Worm (Caenorhabditis elegans) whole organism, midembryonic: ENCODE measurements around the gene T16G1.3.
A peak's percentile ranks its signal among the peaks of the same experiment; 100 is the strongest.

Experiments
- T22C8.4 ChIP-seq: fragments of 200-800 bp; sonication (Bioruptor generic); IDR thresholded peaks from 2 replicates; pipeline ENCODE4 v1.3.6; 2022; ENCODE audit warnings: missing genetic modification characterization, missing compliant biosample characterization
- cog-1 ChIP-seq: sonication (generic microtip); optimal IDR thresholded peaks from 2 replicates; lab custom pipeline; 2016; ENCODE audit warnings: missing genetic modification characterization, missing compliant biosample characterization
- flt-1 ChIP-seq: fragments of 200-800 bp; sonication (Bioruptor generic); IDR thresholded peaks from 2 replicates; pipeline ENCODE4 v1.3.6; 2022; ENCODE audit warnings: missing genetic modification characterization, missing compliant biosample characterization
- klf-2 ChIP-seq: fragments of 200-800 bp; sonication (Bioruptor generic); conservative IDR thresholded peaks from 2 replicates; pipeline ENCODE4 v1.3.6; 2022; ENCODE audit warnings: missing genetic modification reagents, missing genetic modification characterization, missing compliant biosample characterization
- med-1 ChIP-seq: sonication (generic microtip); optimal IDR thresholded peaks from 2 replicates; lab custom pipeline; 2017; ENCODE audit warnings: missing genetic modification characterization, mild to moderate bottlenecking, missing compliant biosample characterization, antibody characterized with exemption, missing genetic modification reagents; ENCODE audit not compliant: insufficient read depth
- ref-1 ChIP-seq: fragments of 200-800 bp; sonication (Bioruptor generic); conservative IDR thresholded peaks from 2 replicates; pipeline ENCODE4 v1.3.6; 2022; ENCODE audit warnings: missing genetic modification reagents, missing genetic modification characterization, missing compliant biosample characterization
- tab-1 ChIP-seq: fragments of 200-800 bp; sonication (Bioruptor generic); IDR thresholded peaks from 2 replicates; pipeline ENCODE4 v1.3.6; 2022; ENCODE audit warnings: missing genetic modification characterization, missing compliant biosample characterization
- ztf-23 ChIP-seq: fragments of 200-800 bp; sonication (Bioruptor generic); IDR thresholded peaks from 2 replicates; pipeline ENCODE4 v1.3.6; 2022; ENCODE audit warnings: missing genetic modification reagents, missing genetic modification characterization, missing compliant biosample characterization
- ztf-29 ChIP-seq: fragments of 200-800 bp; sonication (Bioruptor generic); IDR thresholded peaks from 2 replicates; pipeline ENCODE4 v1.3.6; 2022; ENCODE audit warnings: missing genetic modification reagents, missing genetic modification characterization, missing compliant biosample characterization

The T16G1.3 gene

ce11 chrV:12944229-12944628 is at the start of gene T16G1.3:
Gene T16G1.3 (minus strand): TSS chrV:12944329.
- TF ChIP-seq T22C8.4 (GFP tag; lab: Robert Waterston, UW) (no peak), tab-1 (no peak), klf-2 (GFP tag; lab: Robert Waterston, UW) (no peak), ztf-29 (no peak), flt-1 (GFP tag; lab: Robert Waterston, UW) (no peak), ztf-23 (GFP tag; lab: Robert Waterston, UW) (no peak), med-1 (GFP tag; lab: Kevin White, UChicago) (no peak), cog-1 (tag; lab: Kevin White, UChicago) (no peak), ref-1 (GFP tag; lab: Robert Waterston, UW) (no peak)

ce11 chrV:12992891-12993290 is 48.8 kb upstream of the T16G1.3 start, which contains the start of the genes F15B9.11 and dsl-7:
Gene F15B9.11 (minus strand): TSS chrV:12992895.
Gene dsl-7 (plus strand): TSS chrV:12993150.
- TF ChIP-seq ztf-23 (GFP tag; lab: Robert Waterston, UW) (no peak), cog-1 (tag; lab: Kevin White, UChicago) (no peak), ztf-29 (no peak), flt-1 (GFP tag; lab: Robert Waterston, UW) (no peak), med-1 (GFP tag; lab: Kevin White, UChicago) (no peak), ref-1 (GFP tag; lab: Robert Waterston, UW) (no peak), klf-2 (GFP tag; lab: Robert Waterston, UW) (no peak), tab-1 (no peak), T22C8.4 (GFP tag; lab: Robert Waterston, UW) (no peak)

ce11 chrV:12988256-12988655 is 44.1 kb upstream of the T16G1.3 start, which contains the start of gene F15B9.8:
Gene F15B9.8 (plus strand): TSS chrV:12988556.
- no peak for TF ChIP-seq tab-1
- TF ChIP-seq ztf-23 (GFP tag; lab: Robert Waterston, UW): no peak
- no peak for TF ChIP-seq klf-2 (GFP tag; lab: Robert Waterston, UW)

- TF ChIP-seq med-1 (GFP tag; lab: Kevin White, UChicago) (no peak), tab-1 (no peak), ztf-29 (no peak), klf-2 (GFP tag; lab: Robert Waterston, UW) (no peak), T22C8.4 (GFP tag; lab: Robert Waterston, UW) (no peak), flt-1 (GFP tag; lab: Robert Waterston, UW) (no peak), ref-1 (GFP tag; lab: Robert Waterston, UW) (no peak), ztf-23 (GFP tag; lab: Robert Waterston, UW) (no peak), cog-1 (tag; lab: Kevin White, UChicago) (no peak)
Observed at ce11 chrV:12987061-12987460, 42.9 kb upstream of the T16G1.3 start, which contains the start of gene shw-3. Gene shw-3 (minus strand): TSS chrV:12987161.

ce11 chrV:12974047-12974446 is 29.9 kb upstream of the T16G1.3 start:
- TF ChIP-seq flt-1 (GFP tag; lab: Robert Waterston, UW) (no peak), klf-2 (GFP tag; lab: Robert Waterston, UW) (no peak), ztf-29 (no peak), med-1 (GFP tag; lab: Kevin White, UChicago) (no peak), ref-1 (GFP tag; lab: Robert Waterston, UW) (no peak), ztf-23 (GFP tag; lab: Robert Waterston, UW) (no peak), cog-1 (tag; lab: Kevin White, UChicago) (no peak), tab-1 (no peak), T22C8.4 (GFP tag; lab: Robert Waterston, UW) (no peak)

- no peak for TF ChIP-seq flt-1 (GFP tag; lab: Robert Waterston, UW)
- no peak for TF ChIP-seq ztf-29
- no peak for TF ChIP-seq med-1 (GFP tag; lab: Kevin White, UChicago)
- no peak for TF ChIP-seq tab-1
- TF ChIP-seq klf-2 (GFP tag; lab: Robert Waterston, UW): no peak
- TF ChIP-seq ztf-23 (GFP tag; lab: Robert Waterston, UW): no peak
- TF ChIP-seq ref-1 (GFP tag; lab: Robert Waterston, UW): no peak
- TF ChIP-seq cog-1 (tag; lab: Kevin White, UChicago): no peak
- no peak for TF ChIP-seq T22C8.4 (GFP tag; lab: Robert Waterston, UW)
Observed at ce11 chrV:12970575-12971160, 26.5 kb upstream of the T16G1.3 start, which contains the start of gene pnn-1. Gene pnn-1 (plus strand): TSS chrV:12971110.

ce11 chrV:12968555-12968954 is 24.4 kb upstream of the T16G1.3 start, which contains the start of gene lin-46:
Gene lin-46 (plus strand): TSS chrV:12968855.
- TF ChIP-seq tab-1: no peak
- no peak for TF ChIP-seq ref-1 (GFP tag; lab: Robert Waterston, UW)
- TF ChIP-seq T22C8.4 (GFP tag; lab: Robert Waterston, UW): no peak
- no peak for TF ChIP-seq ztf-29
- no peak for TF ChIP-seq flt-1 (GFP tag; lab: Robert Waterston, UW)
- no peak for TF ChIP-seq klf-2 (GFP tag; lab: Robert Waterston, UW)
- no peak for TF ChIP-seq ztf-23 (GFP tag; lab: Robert Waterston, UW)
- TF ChIP-seq med-1 (GFP tag; lab: Kevin White, UChicago): no peak
- no peak for TF ChIP-seq cog-1 (tag; lab: Kevin White, UChicago)

ce11 chrV:12967925-12968327 is 23.8 kb upstream of the T16G1.3 start, which contains the start of gene R186.8:
Gene R186.8 (minus strand): TSS chrV:12967982.
- TF ChIP-seq cog-1 (tag; lab: Kevin White, UChicago): peak; percentile 52

ce11 chrV:12967110-12967509 is 23.0 kb upstream of the T16G1.3 start, which contains the start of gene R186.3:
Gene R186.3 (minus strand): TSS chrV:12967210.
- no peak for TF ChIP-seq cog-1 (tag; lab: Kevin White, UChicago)
- no peak for TF ChIP-seq ref-1 (GFP tag; lab: Robert Waterston, UW)
- no peak for TF ChIP-seq med-1 (GFP tag; lab: Kevin White, UChicago)
- TF ChIP-seq T22C8.4 (GFP tag; lab: Robert Waterston, UW): no peak
